Fruit fly (Drosophila melanogaster): ENCODE measurements around the gene Nin.
A peak's percentile ranks its signal among the peaks of the same experiment; 100 is the strongest.

The Nin gene

dm6 chr2L:5237899-5238566 is 40.3 kb downstream of the Nin start:
- TF ChIP-seq HLH106 (tag; optimal IDR thresholded peaks at IDR 0.05): peak; percentile 24
- TF ChIP-seq Sp1 (GFP tag; optimal IDR thresholded peaks at IDR 0.05): peak; percentile 24
- TF ChIP-seq h (GFP tag; optimal IDR thresholded peaks at IDR 0.05): peak; percentile 6
- TF ChIP-seq fru (GFP tag; optimal IDR thresholded peaks at IDR 0.05): peak; percentile 38
- TF ChIP-seq psq (GFP tag; optimal IDR thresholded peaks at IDR 0.05): peak; percentile 43
- peak; percentile 33 for TF ChIP-seq Hnf4 (GFP tag; optimal IDR thresholded peaks at IDR 0.05)
- no peak for TF ChIP-seq ey (GFP tag; optimal IDR thresholded peaks at IDR 0.05)
- peak; percentile 69 for TF ChIP-seq OdsH (GFP tag; optimal IDR thresholded peaks at IDR 0.05)
- no peak for TF ChIP-seq Dfd (GFP tag; optimal IDR thresholded peaks at IDR 0.05)
- TF ChIP-seq rgr (GFP tag; optimal IDR thresholded peaks at IDR 0.05): peak; percentile 49
- no peak for TF ChIP-seq GATAd (GFP tag; optimal IDR thresholded peaks at IDR 0.05)
- peak; percentile 33 for TF ChIP-seq sv (GFP tag; optimal IDR thresholded peaks at IDR 0.05)
- TF ChIP-seq foxo (GFP tag; optimal IDR thresholded peaks at IDR 0.05): peak in 1 of 2 experiments; percentile 49
- TF ChIP-seq tai (GFP tag; optimal IDR thresholded peaks at IDR 0.05): no peak
- TF ChIP-seq brk (GFP tag; optimal IDR thresholded peaks at IDR 0.05): peak; percentile 49

dm6 chr2L:5237175-5237753 is 41.1 kb downstream of the Nin start:
- TF ChIP-seq Hnf4 (GFP tag; optimal IDR thresholded peaks at IDR 0.05): peak; percentile 2
- no peak for TF ChIP-seq dmrt93B (GFP tag; optimal IDR thresholded peaks at IDR 0.05)
- TF ChIP-seq sv (GFP tag; optimal IDR thresholded peaks at IDR 0.05): no peak
- TF ChIP-seq Abd-B (GFP tag; optimal IDR thresholded peaks at IDR 0.05): no peak
- no peak for TF ChIP-seq Mio (GFP tag; optimal IDR thresholded peaks at IDR 0.05)
- TF ChIP-seq foxo (GFP tag; optimal IDR thresholded peaks at IDR 0.05): peak in 1 of 2 experiments; percentile 58
- TF ChIP-seq CrebA (GFP tag; optimal IDR thresholded peaks at IDR 0.05; ENCODE audit: borderline replicate concordance): peak; percentile 70
- peak; percentile 87 for TF ChIP-seq Rel (GFP tag; optimal IDR thresholded peaks at IDR 0.05)
- TF ChIP-seq Rel (tag; optimal IDR thresholded peaks at IDR 0.05): peak; percentile 22
- TF ChIP-seq N (GFP tag; optimal IDR thresholded peaks at IDR 0.05): no peak
- TF ChIP-seq CG9705 (GFP tag; optimal IDR thresholded peaks at IDR 0.05): no peak
- TF ChIP-seq OdsH (GFP tag; optimal IDR thresholded peaks at IDR 0.05): no peak
- TF ChIP-seq dsf (GFP tag; optimal IDR thresholded peaks at IDR 0.05; ENCODE audit: borderline replicate concordance): no peak
- TF ChIP-seq fru (GFP tag; optimal IDR thresholded peaks at IDR 0.05): no peak
- TF ChIP-seq br (GFP tag; optimal IDR thresholded peaks at IDR 0.05): peak; percentile 24
- no peak for TF ChIP-seq HLH106 (tag; optimal IDR thresholded peaks at IDR 0.05)
- TF ChIP-seq h (GFP tag; optimal IDR thresholded peaks at IDR 0.05): peak; percentile 45
- TF ChIP-seq Jra (GFP tag; optimal IDR thresholded peaks at IDR 0.05): no peak
- no peak for TF ChIP-seq ey (GFP tag; optimal IDR thresholded peaks at IDR 0.05)
- no peak for TF ChIP-seq pan (optimal IDR thresholded peaks at IDR 0.05)
- TF ChIP-seq Myc (optimal IDR thresholded peaks at IDR 0.05): peak; percentile 96
- TF ChIP-seq lola (GFP tag; optimal IDR thresholded peaks at IDR 0.05): no peak
- TF ChIP-seq Sp1 (GFP tag; optimal IDR thresholded peaks at IDR 0.05): peak; percentile 6
- no peak for TF ChIP-seq Hr78 (GFP tag; optimal IDR thresholded peaks at IDR 0.05)
- peak; percentile 95 for TF ChIP-seq Vsx2 (GFP tag; optimal IDR thresholded peaks at IDR 0.05; ENCODE audit: partially characterized antibody)
- peak; percentile 16 for TF ChIP-seq rgr (GFP tag; optimal IDR thresholded peaks at IDR 0.05)
- TF ChIP-seq dl (GFP tag; optimal IDR thresholded peaks at IDR 0.05; ENCODE audit: insufficient read depth in 1 of 2, partially characterized antibody in 2 of 2): peak; percentile 97 to 99
- TF ChIP-seq Hr83 (GFP tag; optimal IDR thresholded peaks at IDR 0.05; ENCODE audit: poor library complexity, severe bottlenecking): peak; percentile 87
- peak; percentile 100 for TF ChIP-seq Dif (GFP tag; optimal IDR thresholded peaks at IDR 0.05; ENCODE audit: partially characterized antibody)
- peak; percentile 14 for TF ChIP-seq tai (GFP tag; optimal IDR thresholded peaks at IDR 0.05)
- no peak for TF ChIP-seq GATAd (GFP tag; optimal IDR thresholded peaks at IDR 0.05)
- no peak for TF ChIP-seq psq (GFP tag; optimal IDR thresholded peaks at IDR 0.05)
- TF ChIP-seq brk (GFP tag; optimal IDR thresholded peaks at IDR 0.05): peak; percentile 67
- no peak for TF ChIP-seq usp (GFP tag; optimal IDR thresholded peaks at IDR 0.05)
- TF ChIP-seq jim (GFP tag; optimal IDR thresholded peaks at IDR 0.05): no peak
- TF ChIP-seq sage (GFP tag; optimal IDR thresholded peaks at IDR 0.05): peak; percentile 45
- no peak for TF ChIP-seq Dfd (GFP tag; optimal IDR thresholded peaks at IDR 0.05)
- TF ChIP-seq CG32264 (GFP tag; optimal IDR thresholded peaks at IDR 0.05): peak; percentile 23
- peak; percentile 18 for TF ChIP-seq woc (GFP tag; optimal IDR thresholded peaks at IDR 0.05)
